Worm (Caenorhabditis elegans): ENCODE results near the gene Y37D8A.26.

Gene Y37D8A.26

DNA sequence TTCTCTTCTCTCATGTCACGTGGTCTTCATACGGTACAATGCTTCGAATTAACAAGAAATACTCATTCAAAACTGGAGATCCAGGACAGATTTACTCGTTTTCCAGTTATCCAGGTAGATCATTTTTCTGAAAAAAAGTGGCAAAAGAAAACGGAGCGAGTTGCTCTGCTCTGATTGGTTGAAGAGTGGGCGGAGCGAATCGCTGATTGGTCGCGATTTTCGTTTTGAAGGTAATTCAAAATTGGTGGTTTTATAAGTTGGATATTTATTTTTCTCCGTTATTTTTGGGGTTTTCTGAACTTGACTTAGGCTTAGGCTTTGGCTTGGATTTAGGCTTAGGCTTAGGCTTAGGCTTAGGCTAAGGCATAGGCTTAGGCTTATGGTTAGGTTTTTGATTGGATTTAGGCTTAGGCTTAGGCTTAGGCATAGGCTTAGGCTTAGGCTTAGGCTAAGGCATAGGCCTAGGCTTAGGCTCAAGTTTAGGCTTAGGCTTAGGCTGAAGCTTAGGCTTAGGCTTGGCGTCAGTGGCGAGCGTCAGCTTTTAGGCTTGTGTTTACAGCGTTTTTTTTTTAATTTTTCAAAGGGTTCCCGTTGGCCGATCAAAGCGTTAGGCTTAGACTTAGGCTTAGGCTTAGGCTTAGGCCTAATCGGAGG lies 33.8 kb downstream of the Y37D8A.26 start:
- TF ChIP-seq ztf-29 (GFP tag; IDR thresholded peaks at IDR 0.05), result peak; percentile 32; the same call in 1 of the 2 replicates
- no peak; the same call in 1 of the 2 replicates for TF ChIP-seq tab-1 (GFP tag; IDR thresholded peaks at IDR 0.05)
- no peak for TF ChIP-seq klf-2 (GFP tag; conservative IDR thresholded peaks at IDR 0.05)
- no peak for TF ChIP-seq cog-1 (tag; optimal IDR thresholded peaks at IDR 0.05)
- TF ChIP-seq ref-1 (GFP tag; conservative IDR thresholded peaks at IDR 0.05), result no peak

DNA sequence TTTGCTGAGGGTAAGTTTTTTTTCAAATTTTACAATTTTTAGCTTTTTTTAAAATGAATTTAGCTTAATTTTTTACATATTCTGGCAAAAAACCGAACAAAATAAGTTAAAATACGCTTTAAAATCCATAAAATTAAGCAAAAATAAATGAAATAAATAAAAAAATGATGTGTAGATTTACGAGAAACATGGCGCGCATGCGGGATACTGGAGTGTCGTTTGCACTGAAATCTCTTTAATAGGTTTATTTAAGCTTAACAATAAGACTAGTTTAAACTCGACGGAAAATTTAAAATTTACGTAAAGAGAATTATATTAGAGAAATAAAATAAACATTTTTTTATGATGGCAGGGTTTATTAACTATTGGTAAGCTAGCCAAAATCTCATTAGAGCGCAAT lies 35.2 kb downstream of the Y37D8A.26 start:
- TF ChIP-seq tab-1 (GFP tag; IDR thresholded peaks at IDR 0.05) (no peak), cog-1 (tag; optimal IDR thresholded peaks at IDR 0.05) (no peak), T22C8.4 (GFP tag; IDR thresholded peaks at IDR 0.05) (no peak), ztf-29 (GFP tag; IDR thresholded peaks at IDR 0.05) (no peak), flt-1 (GFP tag; IDR thresholded peaks at IDR 0.05) (no peak), ref-1 (GFP tag; conservative IDR thresholded peaks at IDR 0.05) (no peak)

DNA sequence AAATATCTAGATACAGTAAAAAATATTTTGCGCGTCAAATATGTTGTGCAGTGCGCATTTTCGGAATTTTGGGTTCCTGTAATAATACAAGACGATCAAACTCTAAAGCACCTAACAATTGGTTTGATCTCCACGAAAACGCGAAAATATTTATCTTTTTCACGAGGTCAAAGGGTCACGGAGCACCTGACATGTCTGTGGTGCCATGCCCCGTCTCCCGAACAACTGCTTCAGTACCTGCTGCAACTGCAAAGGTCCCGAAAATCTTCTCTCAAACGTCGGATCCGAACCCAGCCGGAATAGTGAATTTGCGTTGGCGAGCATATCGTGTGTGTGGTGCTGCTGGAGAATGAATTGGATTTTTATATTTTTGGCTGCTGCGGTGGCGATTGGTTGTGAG lies 36.6 kb downstream of the Y37D8A.26 start, which contains the start of the genes Y37D8A.2 and Y37D8A.25:
Y37D8A.2 (plus strand) TSS at position 285 of the 400 bp plus-strand sequence.
Y37D8A.25 (minus strand) TSS at position 345 of the 400 bp plus-strand sequence.
- TF ChIP-seq ztf-29 (GFP tag; IDR thresholded peaks at IDR 0.05) (no peak), tab-1 (GFP tag; IDR thresholded peaks at IDR 0.05) (no peak), cog-1 (tag; optimal IDR thresholded peaks at IDR 0.05) (no peak), ref-1 (GFP tag; conservative IDR thresholded peaks at IDR 0.05) (no peak), flt-1 (GFP tag; IDR thresholded peaks at IDR 0.05) (no peak)

DNA sequence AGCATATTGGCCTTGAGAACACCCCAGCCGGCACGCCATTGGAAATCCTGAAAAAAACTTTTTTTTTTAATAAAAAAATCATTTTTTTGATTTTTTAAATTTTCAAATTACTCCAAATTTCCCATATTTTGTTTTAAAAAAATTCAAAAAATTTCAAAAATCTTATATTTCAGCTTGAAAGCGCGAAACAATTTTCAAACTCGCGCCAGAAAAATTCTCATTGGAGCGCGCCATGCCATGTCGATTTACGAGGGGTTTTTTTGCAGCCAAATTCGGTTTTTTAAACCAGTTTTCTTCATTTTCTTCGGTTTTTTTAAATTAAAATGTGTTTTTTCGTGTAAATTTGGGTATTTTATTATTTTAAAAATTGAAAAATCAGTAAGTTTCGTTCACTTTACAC lies 37.4 kb downstream of the Y37D8A.26 start:
- no peak for TF ChIP-seq ztf-23 (GFP tag; IDR thresholded peaks at IDR 0.05)
- TF ChIP-seq klf-2 (GFP tag; conservative IDR thresholded peaks at IDR 0.05), result no peak
- TF ChIP-seq cog-1 (tag; optimal IDR thresholded peaks at IDR 0.05), result no peak
- no peak for TF ChIP-seq med-1 (GFP tag; optimal IDR thresholded peaks at IDR 0.05; ENCODE audit: insufficient read depth)

DNA sequence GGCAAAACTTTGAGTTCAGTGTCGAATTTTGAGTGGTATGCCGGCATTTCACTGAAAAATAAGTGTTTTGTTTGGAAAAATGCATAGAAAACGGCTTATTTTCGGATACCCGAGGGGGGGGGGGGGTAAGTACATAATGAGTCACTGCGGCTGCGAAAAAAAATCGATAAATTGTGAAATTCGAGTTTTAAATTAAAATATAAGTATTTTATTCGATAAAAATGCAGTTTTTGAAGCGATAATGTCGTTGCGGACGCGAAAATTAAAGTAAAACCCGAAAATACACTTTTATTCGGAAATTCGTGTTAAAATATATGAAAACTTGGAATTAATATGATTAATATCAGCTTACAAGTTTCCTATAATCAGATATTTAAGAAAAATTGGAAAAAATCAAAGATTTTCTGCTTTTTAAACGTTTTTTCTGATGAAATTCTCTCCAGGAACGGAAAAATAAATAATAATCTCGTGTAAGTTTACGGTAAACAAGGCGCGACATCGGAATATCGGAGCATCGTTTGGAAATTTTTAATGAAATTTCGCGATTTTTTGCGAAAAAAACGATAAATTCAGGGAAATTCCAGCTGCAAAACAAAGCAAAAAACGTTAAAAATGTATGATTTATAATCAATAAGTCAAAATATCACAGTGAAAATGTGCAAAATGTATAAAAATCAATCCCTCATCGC lies 38.3 kb downstream of the Y37D8A.26 start, which contains the start of gene arx-5:
arx-5 (minus strand) TSS at position 51 of the 689 bp plus-strand sequence.
- TF ChIP-seq cog-1 (tag; optimal IDR thresholded peaks at IDR 0.05) (no peak), T22C8.4 (GFP tag; IDR thresholded peaks at IDR 0.05) (peak; percentile 40; the same call in 1 of the 2 replicates)

DNA sequence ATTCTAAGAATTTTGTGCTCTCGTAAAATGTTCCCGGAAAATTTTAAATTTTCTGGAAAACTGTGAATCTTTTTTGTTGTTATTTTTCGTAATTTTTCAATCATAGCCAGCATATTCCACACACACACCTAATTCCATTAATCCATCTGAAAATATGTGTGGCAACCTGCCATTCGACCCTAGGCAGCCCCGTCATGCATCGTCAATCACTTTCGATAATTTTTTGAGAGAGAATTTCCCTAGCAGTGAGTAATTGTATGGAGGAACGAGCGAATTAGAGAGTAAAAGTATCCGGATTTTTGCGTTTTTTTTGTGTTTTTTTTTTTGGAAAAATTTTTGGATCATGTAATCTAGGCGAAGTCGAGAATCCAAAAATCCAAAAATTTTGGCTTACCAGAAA lies 43.3 kb downstream of the Y37D8A.26 start, which contains the start of gene BE10.4:
BE10.4 (plus strand) TSS at position 301 of the 400 bp plus-strand sequence.
- no peak for TF ChIP-seq cog-1 (tag; optimal IDR thresholded peaks at IDR 0.05)
- TF ChIP-seq ztf-29 (GFP tag; IDR thresholded peaks at IDR 0.05), result no peak
- TF ChIP-seq T22C8.4 (GFP tag; IDR thresholded peaks at IDR 0.05), result no peak
- no peak for TF ChIP-seq ztf-23 (GFP tag; IDR thresholded peaks at IDR 0.05)
- no peak for TF ChIP-seq flt-1 (GFP tag; IDR thresholded peaks at IDR 0.05)
- TF ChIP-seq ref-1 (GFP tag; conservative IDR thresholded peaks at IDR 0.05), result no peak
- no peak for TF ChIP-seq tab-1 (GFP tag; IDR thresholded peaks at IDR 0.05)
- no peak for TF ChIP-seq klf-2 (GFP tag; conservative IDR thresholded peaks at IDR 0.05)
- no peak for TF ChIP-seq med-1 (GFP tag; optimal IDR thresholded peaks at IDR 0.05; ENCODE audit: insufficient read depth)

DNA sequence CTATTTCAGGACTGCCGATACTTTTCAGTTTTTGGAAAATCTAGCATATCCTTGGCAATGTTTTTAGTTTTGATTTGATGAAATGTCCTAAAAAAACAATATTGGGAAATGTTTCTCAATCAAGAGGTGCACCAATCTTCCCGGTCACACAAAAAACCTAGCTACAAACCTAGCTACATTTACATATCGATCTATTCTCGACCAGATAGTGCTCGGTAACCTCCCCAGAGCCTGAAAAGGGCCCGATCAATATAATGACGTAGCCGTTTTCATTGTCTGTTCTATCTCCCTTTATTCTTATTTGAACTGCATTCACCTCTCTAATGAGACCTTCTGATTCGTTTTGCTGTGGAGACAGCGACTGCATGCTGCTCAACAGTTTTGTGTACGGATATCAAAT lies 48.8 kb downstream of the Y37D8A.26 start, which contains the start of gene BE10.3:
BE10.3 (plus strand) TSS at position 301 of the 400 bp plus-strand sequence.
- TF ChIP-seq ztf-23 (GFP tag; IDR thresholded peaks at IDR 0.05) (no peak), klf-2 (GFP tag; conservative IDR thresholded peaks at IDR 0.05) (no peak), ref-1 (GFP tag; conservative IDR thresholded peaks at IDR 0.05) (no peak), cog-1 (tag; optimal IDR thresholded peaks at IDR 0.05) (no peak), tab-1 (GFP tag; IDR thresholded peaks at IDR 0.05) (no peak)

DNA sequence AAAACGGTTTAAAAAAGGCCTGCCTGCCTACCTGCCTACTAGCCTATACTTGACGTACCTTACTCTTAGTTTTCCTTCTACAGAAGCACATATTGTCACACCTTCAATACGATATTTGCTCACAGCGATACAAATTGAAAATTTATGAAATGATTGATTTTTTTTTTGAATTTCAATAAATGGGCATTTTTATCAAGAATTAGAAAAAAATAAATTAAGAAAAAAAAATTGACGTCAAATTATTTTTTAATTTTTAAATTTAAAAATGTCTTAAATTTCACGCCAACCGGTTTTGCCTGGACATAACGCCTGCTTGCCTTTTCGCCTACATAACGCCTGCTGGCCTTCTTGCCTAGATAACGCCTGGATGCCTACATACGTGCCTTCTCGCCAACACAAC lies 49.8 kb downstream of the Y37D8A.26 start, which contains the start of gene BE10.5:
BE10.5 (minus strand) TSS at position 101 of the 400 bp plus-strand sequence.
- TF ChIP-seq ref-1 (GFP tag; conservative IDR thresholded peaks at IDR 0.05), result no peak
- TF ChIP-seq tab-1 (GFP tag; IDR thresholded peaks at IDR 0.05), result no peak
- no peak for TF ChIP-seq cog-1 (tag; optimal IDR thresholded peaks at IDR 0.05)
- TF ChIP-seq klf-2 (GFP tag; conservative IDR thresholded peaks at IDR 0.05), result no peak
- no peak for TF ChIP-seq ztf-29 (GFP tag; IDR thresholded peaks at IDR 0.05)
- no peak for TF ChIP-seq med-1 (GFP tag; optimal IDR thresholded peaks at IDR 0.05; ENCODE audit: insufficient read depth)
- no peak for TF ChIP-seq T22C8.4 (GFP tag; IDR thresholded peaks at IDR 0.05)
- TF ChIP-seq flt-1 (GFP tag; IDR thresholded peaks at IDR 0.05), result no peak
- no peak for TF ChIP-seq ztf-23 (GFP tag; IDR thresholded peaks at IDR 0.05)
